Worm (Caenorhabditis elegans) whole organism, late embryonic: ENCODE results near the gene C27F2.9.

ENCODE experiments used
- C38D4.7 ChIP-seq: fragments of 200-800 bp; sonication (Bioruptor generic); optimal IDR thresholded peaks from 2 replicates; lab custom pipeline; 2018; ENCODE audit warnings: mild to moderate bottlenecking, missing genetic modification characterization, moderate library complexity, missing compliant biosample characterization
- F13H6.1 ChIP-seq: sonication (generic microtip); optimal IDR thresholded peaks from 2 replicates; lab custom pipeline; 2016; ENCODE audit warnings: missing genetic modification characterization, missing compliant biosample characterization
- K02D7.2 ChIP-seq: sonication (generic microtip); optimal IDR thresholded peaks from 2 replicates; lab custom pipeline; 2017; ENCODE audit warnings: mild to moderate bottlenecking, missing genetic modification characterization, missing compliant biosample characterization
- K09A11.1 ChIP-seq: sonication (generic microtip); optimal IDR thresholded peaks from 2 replicates; lab custom pipeline; 2017; ENCODE audit warnings: antibody characterized with exemption, mild to moderate bottlenecking, missing genetic modification characterization, missing compliant biosample characterization; ENCODE audit not compliant: insufficient read depth
- T23F11.4 ChIP-seq: fragments of 200-800 bp; sonication (Bioruptor generic); optimal IDR thresholded peaks from 2 replicates; lab custom pipeline; 2018; ENCODE audit warnings: mild to moderate bottlenecking, missing genetic modification characterization, missing compliant biosample characterization
- Y22D7AL.16 ChIP-seq: sonication (generic microtip); optimal IDR thresholded peaks from 2 replicates; lab custom pipeline; 2016; ENCODE audit warnings: missing genetic modification characterization, missing compliant biosample characterization
- ama-1 ChIP-seq: fragments of 150-350 bp; optimal IDR thresholded peaks from 2 replicates; lab custom pipeline; 2014
- ceh-18 ChIP-seq: sonication (generic microtip); optimal IDR thresholded peaks from 2 replicates; lab custom pipeline; 2016; ENCODE audit warnings: missing genetic modification characterization, missing compliant biosample characterization
- ceh-19 ChIP-seq: fragments of 200-800 bp; sonication (Bioruptor generic); optimal IDR thresholded peaks from 2 replicates; lab custom pipeline; 2018; ENCODE audit warnings: mild to moderate bottlenecking, missing genetic modification characterization, missing compliant biosample characterization
- ceh-2 ChIP-seq: sonication (generic microtip); optimal IDR thresholded peaks from 2 replicates; lab custom pipeline; 2016; ENCODE audit warnings: missing genotype, missing genetic modification characterization, missing compliant biosample characterization
- ceh-30 ChIP-seq: fragments of 150-350 bp; optimal IDR thresholded peaks from 2 replicates; lab custom pipeline; 2014; ENCODE audit warnings: missing biosample characterization, missing genetic modification characterization
- ceh-9 ChIP-seq: sonication (generic microtip); optimal IDR thresholded peaks from 2 replicates; lab custom pipeline; 2016; ENCODE audit warnings: mild to moderate bottlenecking, missing genetic modification characterization, inconsistent platforms, missing compliant biosample characterization
- che-1 ChIP-seq: sonication (generic microtip); optimal IDR thresholded peaks from 2 replicates; lab custom pipeline; 2016; ENCODE audit warnings: mild to moderate bottlenecking, missing genetic modification characterization, missing compliant biosample characterization
- dve-1 ChIP-seq: sonication (generic microtip); optimal IDR thresholded peaks from 2 replicates; lab custom pipeline; 2017; ENCODE audit warnings: antibody characterized with exemption, mild to moderate bottlenecking, missing genetic modification characterization, missing compliant biosample characterization
- elt-2 ChIP-seq: sonication (generic microtip); optimal IDR thresholded peaks from 2 replicates; lab custom pipeline; 2016; ENCODE audit warnings: missing genetic modification reagents, missing genetic modification characterization, missing compliant biosample characterization
- ets-4 ChIP-seq: sonication (generic microtip); optimal IDR thresholded peaks from 2 replicates; lab custom pipeline; 2016; ENCODE audit warnings: missing genetic modification characterization, missing compliant biosample characterization
- fkh-10 ChIP-seq: fragments of 150-350 bp; optimal IDR thresholded peaks from 2 replicates; lab custom pipeline; 2014; ENCODE audit warnings: missing biosample characterization, missing genetic modification reagents, missing genetic modification characterization
- hlh-30 ChIP-seq: sonication (generic microtip); optimal IDR thresholded peaks from 2 replicates; lab custom pipeline; 2017; ENCODE audit warnings: antibody characterized with exemption, missing genetic modification characterization, missing compliant biosample characterization; ENCODE audit not compliant: insufficient read depth
- hlh-6 ChIP-seq: sonication (generic microtip); optimal IDR thresholded peaks from 2 replicates; lab custom pipeline; 2016; ENCODE audit warnings: missing genotype, missing genetic modification characterization, missing compliant biosample characterization
- madf-2 ChIP-seq: sonication (generic microtip); optimal IDR thresholded peaks from 2 replicates; lab custom pipeline; 2017; ENCODE audit warnings: missing genetic modification characterization, missing compliant biosample characterization
- mec-3 ChIP-seq: sonication (generic microtip); optimal IDR thresholded peaks from 2 replicates; lab custom pipeline; 2016; ENCODE audit warnings: borderline replicate concordance, missing genetic modification characterization, missing compliant biosample characterization
- nfya-1 ChIP-seq: sonication (generic microtip); optimal IDR thresholded peaks from 2 replicates; lab custom pipeline; 2017; ENCODE audit warnings: missing genetic modification characterization, mild to moderate bottlenecking, missing compliant biosample characterization, antibody characterized with exemption, moderate library complexity
- nhr-11 ChIP-seq: fragments of 150-350 bp; optimal IDR thresholded peaks from 2 replicates; lab custom pipeline; 2014; ENCODE audit warnings: missing biosample characterization, missing genetic modification characterization
- nhr-232 ChIP-seq: sonication (generic microtip); optimal IDR thresholded peaks from 2 replicates; lab custom pipeline; 2016; ENCODE audit warnings: missing genetic modification characterization, missing compliant biosample characterization
- npax-4 ChIP-seq: sonication (generic microtip); optimal IDR thresholded peaks from 2 replicates; lab custom pipeline; 2016; ENCODE audit warnings: missing genetic modification characterization, missing compliant biosample characterization
- pat-9 ChIP-seq: fragments of 200-800 bp; sonication (Bioruptor generic); optimal IDR thresholded peaks from 2 replicates; lab custom pipeline; 2018; ENCODE audit warnings: mild to moderate bottlenecking, missing genetic modification characterization, moderate library complexity, missing compliant biosample characterization
- pha-2 ChIP-seq: sonication (generic microtip); optimal IDR thresholded peaks from 2 replicates; lab custom pipeline; 2017; ENCODE audit warnings: mild to moderate bottlenecking, missing genetic modification characterization, missing compliant biosample characterization
- pros-1 ChIP-seq: fragments of 150-350 bp; optimal IDR thresholded peaks from 2 replicates; lab custom pipeline; 2014; ENCODE audit warnings: missing biosample characterization, missing genetic modification reagents, missing genetic modification characterization
- ref-2 ChIP-seq: sonication (generic microtip); optimal IDR thresholded peaks from 2 replicates; lab custom pipeline; 2016; ENCODE audit warnings: missing genetic modification characterization, missing compliant biosample characterization
- rnt-1 ChIP-seq: sonication (generic microtip); optimal IDR thresholded peaks from 2 replicates; lab custom pipeline; 2016; ENCODE audit warnings: missing genetic modification characterization, missing compliant biosample characterization
- sdc-2 ChIP-seq: sonication (generic microtip); optimal IDR thresholded peaks from 2 replicates; lab custom pipeline; 2016; ENCODE audit warnings: missing genotype, missing genetic modification characterization, missing compliant biosample characterization
- sox-2 ChIP-seq: fragments of 200-800 bp; sonication (Bioruptor generic); IDR thresholded peaks from 2 replicates; pipeline ENCODE4 v1.3.6; 2022; ENCODE audit warnings: missing genetic modification reagents, missing genetic modification characterization, missing compliant biosample characterization
- sox-4 ChIP-seq: sonication (generic microtip); optimal IDR thresholded peaks from 2 replicates; lab custom pipeline; 2017; ENCODE audit warnings: mild to moderate bottlenecking, missing genetic modification characterization, inconsistent platforms, missing compliant biosample characterization
- tbx-2 ChIP-seq: sonication (generic microtip); optimal IDR thresholded peaks from 2 replicates; lab custom pipeline; 2016; ENCODE audit warnings: missing genetic modification characterization, missing compliant biosample characterization
- tbx-7 ChIP-seq: sonication (generic microtip); optimal IDR thresholded peaks from 2 replicates; lab custom pipeline; 2016; ENCODE audit warnings: missing genotype, missing genetic modification characterization, missing compliant biosample characterization
- ttx-3 ChIP-seq: sonication (generic microtip); optimal IDR thresholded peaks from 2 replicates; lab custom pipeline; 2016; ENCODE audit warnings: missing genetic modification reagents, missing genetic modification characterization, missing compliant biosample characterization
- unc-42 ChIP-seq: sonication (generic microtip); optimal IDR thresholded peaks from 2 replicates; lab custom pipeline; 2016; ENCODE audit warnings: missing genotype, missing genetic modification characterization, missing compliant biosample characterization
- unc-86 ChIP-seq: sonication (generic microtip); optimal IDR thresholded peaks from 2 replicates; lab custom pipeline; 2016; ENCODE audit warnings: missing genetic modification characterization, missing compliant biosample characterization
- zip-5 ChIP-seq: sonication (generic microtip); optimal IDR thresholded peaks from 2 replicates; lab custom pipeline; 2016; ENCODE audit warnings: missing genetic modification characterization, missing compliant biosample characterization
- ztf-16 ChIP-seq: sonication (generic microtip); optimal IDR thresholded peaks from 2 replicates; lab custom pipeline; 2017; ENCODE audit warnings: missing genetic modification characterization, missing compliant biosample characterization

C27F2.9 gene

ce11 chrIII:5002231-5002630, 39.4 kb upstream of the C27F2.9 start, which contains the start of gene R144.10:
Gene R144.10 (minus strand): TSS chrIII:5002331.
- TF ChIP-seq zip-5 (tag; lab: Kevin White, UChicago) (no peak), Y22D7AL.16 (no peak), unc-86 (tag; lab: Kevin White, UChicago) (no peak), hlh-30 (no peak), nhr-11 (tag; lab: Kevin White, UChicago) (no peak), ztf-16 (no peak), tbx-7 (tag; lab: Kevin White, UChicago) (no peak), ceh-30 (tag; lab: Kevin White, UChicago) (no peak), dve-1 (no peak), rnt-1 (no peak)
- TF ChIP-seq, all 69 proteins: peak for 0

- TF ChIP-seq ceh-2 (tag; lab: Kevin White, UChicago) (peak; percentile 24), ets-4 (tag; lab: Kevin White, UChicago) (peak; percentile 73), elt-2 (no peak)
Measured at ce11 chrIII:4998956-4999425, 36.1 kb upstream of the C27F2.9 start, which contains the start of gene smcr-8. Gene smcr-8 (plus strand): TSS chrIII:4999375.

- TF ChIP-seq nfya-1 (tag; lab: Kevin White, UChicago) (peak; percentile 14), ztf-16 (no peak)
- TF ChIP-seq, all 69 proteins: peak for 1
Measured at ce11 chrIII:4998111-4998859, 35.4 kb upstream of the C27F2.9 start, which contains the start of gene tmem-131. Gene tmem-131 (minus strand): TSS chrIII:4998161.

- TF ChIP-seq ref-2 (tag; lab: Kevin White, UChicago) (no peak), nhr-232 (tag; lab: Kevin White, UChicago) (no peak), K09A11.1 (tag; lab: Kevin White, UChicago) (no peak), pha-2 (tag; lab: Kevin White, UChicago) (no peak), C38D4.7 (GFP tag; lab: Kevin White, UChicago) (no peak), sox-2 (GFP tag; lab: Robert Waterston, UW) (no peak), ama-1 (lab: Kevin White, UChicago) (no peak), pat-9 (tag; lab: Kevin White, UChicago) (no peak), fkh-10 (GFP tag; lab: Kevin White, UChicago) (no peak), hlh-6 (tag; lab: Kevin White, UChicago) (no peak), K02D7.2 (tag; lab: Kevin White, UChicago) (no peak), tbx-2 (tag; lab: Kevin White, UChicago) (no peak), nhr-11 (tag; lab: Kevin White, UChicago) (no peak), ttx-3 (tag; lab: Kevin White, UChicago) (no peak), tbx-7 (tag; lab: Kevin White, UChicago) (no peak), T23F11.4 (GFP tag; lab: Kevin White, UChicago) (no peak)
Measured at ce11 chrIII:4987666-4988065, 24.8 kb upstream of the C27F2.9 start.

- TF ChIP-seq sox-2 (GFP tag; lab: Robert Waterston, UW) (no peak), T23F11.4 (GFP tag; lab: Kevin White, UChicago) (no peak), sdc-2 (tag; lab: Kevin White, UChicago) (no peak), mec-3 (tag; lab: Kevin White, UChicago) (peak; percentile 21), ceh-9 (no peak), unc-42 (no peak), fkh-10 (GFP tag; lab: Kevin White, UChicago) (no peak), che-1 (no peak), nhr-232 (tag; lab: Kevin White, UChicago) (no peak), madf-2 (tag; lab: Kevin White, UChicago) (no peak), sox-4 (tag; lab: Kevin White, UChicago) (no peak), pha-2 (tag; lab: Kevin White, UChicago) (no peak), pros-1 (tag; lab: Kevin White, UChicago) (no peak), F13H6.1 (tag; lab: Kevin White, UChicago) (no peak), ztf-16 (no peak), unc-86 (tag; lab: Kevin White, UChicago) (no peak), ceh-19 (GFP tag; lab: Kevin White, UChicago) (no peak), npax-4 (tag; lab: Kevin White, UChicago) (no peak), pat-9 (tag; lab: Kevin White, UChicago) (no peak), ref-2 (tag; lab: Kevin White, UChicago) (peak; percentile 18), ama-1 (lab: Kevin White, UChicago) (no peak), C38D4.7 (GFP tag; lab: Kevin White, UChicago) (no peak), ceh-2 (tag; lab: Kevin White, UChicago) (peak; percentile 58), tbx-7 (tag; lab: Kevin White, UChicago) (peak; percentile 63), ceh-18 (tag; lab: Kevin White, UChicago) (no peak), tbx-2 (tag; lab: Kevin White, UChicago) (peak; percentile 59), ets-4 (tag; lab: Kevin White, UChicago) (peak; percentile 94)
Measured at ce11 chrIII:4986790-4987259, 24.0 kb upstream of the C27F2.9 start, which contains the start of the genes C27F2.10 and wdr-60. Gene C27F2.10 (minus strand): TSS chrIII:4986898. Gene wdr-60 (plus strand): TSS chrIII:4987209.
